Fruit fly (Drosophila melanogaster): Measurements from ENCODE around the gene Galt.

DNA sequence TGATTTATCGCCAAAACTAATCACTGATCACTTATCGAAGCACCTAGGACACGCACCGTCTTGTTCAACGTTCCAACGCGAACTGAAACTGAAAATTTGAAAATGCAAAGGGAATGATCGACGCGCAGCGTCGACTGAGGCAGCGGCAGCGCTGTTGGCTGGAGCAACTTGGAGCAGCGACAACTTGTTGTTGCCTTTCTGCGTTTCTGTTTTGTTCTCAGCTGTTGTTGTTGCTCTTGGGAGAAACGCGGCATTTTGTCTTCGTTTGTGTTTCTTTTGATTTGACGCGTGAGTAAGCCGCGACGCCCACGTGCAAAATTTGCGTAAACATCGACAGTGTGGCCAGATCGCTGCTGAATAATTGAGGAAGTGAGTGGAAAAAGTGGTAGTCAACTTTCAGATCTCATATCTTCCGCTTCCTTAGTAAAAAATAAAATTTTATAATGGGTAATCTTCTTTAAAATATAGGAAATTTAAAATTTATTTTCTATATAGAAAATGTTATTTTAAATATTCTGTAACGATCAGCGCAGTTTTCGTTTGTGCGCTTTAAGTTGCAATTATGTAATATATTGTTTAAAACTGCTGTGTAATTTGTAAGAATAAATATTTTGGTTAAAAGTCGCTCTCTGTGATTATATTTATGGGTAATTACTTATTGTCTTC lies 41.3 kb upstream of the Galt start, which contains the start of gene Tsp:
- TF ChIP-seq toy (GFP tag; IDR thresholded peaks at IDR 0.05): no peak
- no peak for TF ChIP-seq odd (GFP tag; optimal IDR thresholded peaks at IDR 0.05)
- TF ChIP-seq H2.0 (GFP tag; IDR thresholded peaks at IDR 0.05): no peak
- TF ChIP-seq CG12744 (GFP tag; optimal IDR thresholded peaks at IDR 0.05): no peak
- no peak for TF ChIP-seq fd3F (GFP tag; optimal IDR thresholded peaks at IDR 0.05)

Data from whole organism, embryonic.